Fruit fly (Drosophila melanogaster) whole organism, wandering third instar larva: ENCODE measurements around the gene CG8043.

Source experiments
- CG32264 ChIP-seq: fragments of 200-800 bp; sonication (Bioruptor generic); optimal IDR thresholded peaks from 2 replicates; lab custom pipeline; 2016; ENCODE audit warnings: missing biosample characterization, missing genetic modification characterization
- CG9705 ChIP-seq: fragments of 200-800 bp; sonication (Bioruptor generic); optimal IDR thresholded peaks from 2 replicates; lab custom pipeline; 2018; ENCODE audit warnings: missing biosample characterization, mild to moderate bottlenecking, missing genetic modification characterization
- CrebA ChIP-seq: fragments of 200-800 bp; sonication (Bioruptor generic); optimal IDR thresholded peaks from 2 replicates; lab custom pipeline; 2016; ENCODE audit warnings: missing biosample characterization, mild to moderate bottlenecking, missing genetic modification characterization, borderline replicate concordance
- Dfd ChIP-seq: fragments of >200 bp; optimal IDR thresholded peaks from 2 replicates; lab custom pipeline; 2017; ENCODE audit warnings: missing biosample characterization, missing genetic modification characterization
- GATAd ChIP-seq: sonication (Bioruptor generic); optimal IDR thresholded peaks from 2 replicates; lab custom pipeline; 2016; ENCODE audit warnings: missing biosample characterization, missing genetic modification characterization
- HLH106 ChIP-seq: fragments of 200-800 bp; optimal IDR thresholded peaks from 3 replicates; lab custom pipeline; 2019; ENCODE audit warnings: missing biosample characterization, mild to moderate bottlenecking, missing genetic modification characterization, moderate library complexity
- Hnf4 ChIP-seq: fragments of 200-800 bp; sonication (Bioruptor generic); optimal IDR thresholded peaks from 2 replicates; lab custom pipeline; 2016; ENCODE audit warnings: missing biosample characterization, mild to moderate bottlenecking, missing genetic modification characterization
- Hr78 ChIP-seq: fragments of >200 bp; optimal IDR thresholded peaks from 2 replicates; lab custom pipeline; 2017; ENCODE audit warnings: missing biosample characterization, missing genetic modification characterization
- Hr83 ChIP-seq: fragments of 200-300 bp; sonication (Bioruptor generic); optimal IDR thresholded peaks from 2 replicates; lab custom pipeline; 2016; ENCODE audit warnings: missing biosample characterization, mild to moderate bottlenecking, missing genetic modification characterization, moderate library complexity; ENCODE audit not compliant: poor library complexity, severe bottlenecking
- Jra ChIP-seq: sonication (Bioruptor generic); optimal IDR thresholded peaks from 2 replicates; lab custom pipeline; 2016; ENCODE audit warnings: missing biosample characterization, missing genetic modification characterization
- Myc ChIP-seq: fragments of >200 bp; optimal IDR thresholded peaks from 2 replicates; lab custom pipeline; 2017
- N ChIP-seq: fragments of >200 bp; optimal IDR thresholded peaks from 2 replicates; lab custom pipeline; 2018; ENCODE audit warnings: missing biosample characterization, missing external identifiers, missing genetic modification characterization
- OdsH ChIP-seq: fragments of 200-800 bp; sonication (Bioruptor generic); optimal IDR thresholded peaks from 2 replicates; lab custom pipeline; 2016; ENCODE audit warnings: missing biosample characterization, mild to moderate bottlenecking, missing genetic modification characterization
- Rel ChIP-seq, 2 experiments: fragments of 200-800 bp; sonication (Bioruptor generic) in 1 of 2; optimal IDR thresholded peaks; 2 replicates in 1 of 2; 3 replicates in 1 of 2; lab custom pipeline; 2016 to 2019; ENCODE audit warnings: mild to moderate bottlenecking in 2 of 2, missing biosample characterization in 2 of 2, missing genetic modification characterization in 2 of 2, moderate library complexity in 1 of 2
- Sp1 ChIP-seq: fragments of 200-800 bp; sonication (Bioruptor generic); optimal IDR thresholded peaks from 3 replicates; lab custom pipeline; 2019; ENCODE audit warnings: missing biosample characterization, mild to moderate bottlenecking, missing genetic modification characterization, moderate library complexity
- Vsx2 ChIP-seq: fragments of 200-300, 225-300 bp; sonication (Bioruptor generic); optimal IDR thresholded peaks from 2 replicates; lab custom pipeline; 2018; ENCODE audit warnings: missing biosample characterization, missing genetic modification characterization; ENCODE audit not compliant: partially characterized antibody
- br ChIP-seq: fragments of 200-800 bp; sonication (Bioruptor generic); optimal IDR thresholded peaks from 2 replicates; lab custom pipeline; 2016; ENCODE audit warnings: missing biosample characterization, missing genetic modification characterization
- dl ChIP-seq, 2 experiments: fragments of 175-275, 200-275 bp in 1 of 2; fragments of 200-275 bp in 1 of 2; sonication (Bioruptor generic); optimal IDR thresholded peaks; lab custom pipeline; 2018; ENCODE audit warnings: mild to moderate bottlenecking in 2 of 2, missing biosample characterization in 2 of 2, missing genetic modification characterization in 2 of 2, moderate library complexity in 2 of 2; ENCODE audit not compliant: partially characterized antibody in 2 of 2, insufficient read depth in 1 of 2
- dmrt93B ChIP-seq: fragments of 200-800 bp; sonication (Bioruptor generic); optimal IDR thresholded peaks from 2 replicates; lab custom pipeline; 2018; ENCODE audit warnings: missing biosample characterization, mild to moderate bottlenecking, missing genetic modification characterization
- dsf ChIP-seq: sonication (Bioruptor generic); optimal IDR thresholded peaks from 2 replicates; lab custom pipeline; 2016; ENCODE audit warnings: missing biosample characterization, missing genetic modification characterization, borderline replicate concordance
- ey ChIP-seq: fragments of 200-800 bp; sonication (Bioruptor generic); optimal IDR thresholded peaks from 2 replicates; lab custom pipeline; 2016; ENCODE audit warnings: missing biosample characterization, missing genetic modification characterization
- foxo ChIP-seq, 2 experiments: fragments of 200-800 bp; sonication (Bioruptor generic); optimal IDR thresholded peaks; 2 replicates in 1 of 2; 3 replicates in 1 of 2; lab custom pipeline; 2016 to 2017; ENCODE audit warnings: missing biosample characterization in 2 of 2, missing genetic modification characterization in 2 of 2
- fru ChIP-seq: fragments of 200-800 bp; sonication (Bioruptor generic); optimal IDR thresholded peaks from 3 replicates; lab custom pipeline; 2016; ENCODE audit warnings: missing biosample characterization, mild to moderate bottlenecking, missing genetic modification characterization
- h ChIP-seq: fragments of 200-800 bp; sonication (Bioruptor generic); optimal IDR thresholded peaks from 3 replicates; lab custom pipeline; 2016; ENCODE audit warnings: missing biosample characterization, mild to moderate bottlenecking, missing genetic modification characterization
- jim ChIP-seq: fragments of 175-275, 200-325 bp; sonication (Bioruptor generic); optimal IDR thresholded peaks from 2 replicates; lab custom pipeline; 2016; ENCODE audit warnings: missing biosample characterization, mild to moderate bottlenecking, missing genetic modification characterization
- psq ChIP-seq: fragments of 200-800 bp; sonication (Bioruptor generic); optimal IDR thresholded peaks from 3 replicates; lab custom pipeline; 2017; ENCODE audit warnings: missing biosample characterization, mild to moderate bottlenecking, missing genetic modification characterization, moderate library complexity
- rgr ChIP-seq: fragments of 200-800 bp; sonication (Bioruptor generic); optimal IDR thresholded peaks from 3 replicates; lab custom pipeline; 2016; ENCODE audit warnings: missing biosample characterization, mild to moderate bottlenecking, missing genetic modification characterization
- sage ChIP-seq: fragments of 200-800 bp; sonication (Bioruptor generic); optimal IDR thresholded peaks from 2 replicates; lab custom pipeline; 2016; ENCODE audit warnings: missing biosample characterization, mild to moderate bottlenecking, missing genetic modification characterization
- sv ChIP-seq: fragments of 200-800 bp; sonication (Bioruptor generic); optimal IDR thresholded peaks from 3 replicates; lab custom pipeline; 2016; ENCODE audit warnings: missing biosample characterization, missing genetic modification characterization
- usp ChIP-seq: fragments of >200 bp; optimal IDR thresholded peaks from 2 replicates; lab custom pipeline; 2017; ENCODE audit warnings: missing biosample characterization, missing genetic modification characterization
- woc ChIP-seq: sonication (Bioruptor generic); optimal IDR thresholded peaks from 2 replicates; lab custom pipeline; 2016; ENCODE audit warnings: missing biosample characterization, mild to moderate bottlenecking, missing genetic modification characterization

The CG8043 gene

dm6 chr3R:8676560-8677000, at the start of gene CG8043, which contains the start of the genes Unc50 and CG11755:
CG8043 (plus strand) TSS chr3R:8676915.
Unc50 (minus strand) TSS chr3R:8676613.
CG11755 (plus strand) TSS chr3R:8676915.
- peak; percentile 72 for TF ChIP-seq sv (GFP tag; lab: Kevin White, UChicago)
- peak; percentile 85 for TF ChIP-seq HLH106
- TF ChIP-seq Sp1 (GFP tag; lab: Kevin White, UChicago) = peak; percentile 74
- peak; percentile 82 for TF ChIP-seq rgr (GFP tag; lab: Kevin White, UChicago)
- TF ChIP-seq usp (GFP tag; lab: Kevin White, UChicago) = no peak
- peak; percentile 79 for TF ChIP-seq OdsH (GFP tag; lab: Kevin White, UChicago)
- peak; percentile 79 for TF ChIP-seq dsf (GFP tag; lab: Kevin White, UChicago)
- TF ChIP-seq Rel (GFP tag; optimal IDR thresholded peaks at IDR 0.05; lab: Kevin White, UChicago) = no peak
- peak; percentile 48 for TF ChIP-seq Rel (tag; optimal IDR thresholded peaks at IDR 0.05; lab: Kevin White, UChicago)
- peak; percentile 73 for TF ChIP-seq sage (GFP tag; lab: Kevin White, UChicago)
- TF ChIP-seq foxo (GFP tag; optimal IDR thresholded peaks at IDR 0.05; lab: Kevin White, UChicago) = peak in 1 of 2 experiments; percentile 83
- peak; percentile 76 for TF ChIP-seq br (GFP tag; lab: Kevin White, UChicago)
- peak; percentile 86 for TF ChIP-seq h
- no peak for TF ChIP-seq jim (GFP tag; lab: Kevin White, UChicago)
- TF ChIP-seq Dfd (GFP tag; lab: Kevin White, UChicago) = no peak
- peak; percentile 82 for TF ChIP-seq fru
- peak; percentile 24 for TF ChIP-seq Myc (lab: Kevin White, UChicago)
- peak; percentile 74 for TF ChIP-seq ey (GFP tag; lab: Kevin White, UChicago)
- TF ChIP-seq psq (GFP tag; lab: Kevin White, UChicago) = peak; percentile 70
- TF ChIP-seq CrebA (GFP tag; lab: Kevin White, UChicago) = no peak
- TF ChIP-seq GATAd (GFP tag; lab: Kevin White, UChicago) = no peak
- peak; percentile 49 for TF ChIP-seq CG32264 (GFP tag; lab: Kevin White, UChicago)
- peak; percentile 74 for TF ChIP-seq dmrt93B (GFP tag; lab: Kevin White, UChicago)
- TF ChIP-seq Jra (GFP tag; lab: Kevin White, UChicago) = no peak
- no peak for TF ChIP-seq N (GFP tag; lab: Kevin White, UChicago)
- peak; percentile 47 for TF ChIP-seq Hr83 (GFP tag; lab: Kevin White, UChicago)
- TF ChIP-seq CG9705 (GFP tag; lab: Kevin White, UChicago) = peak; percentile 80
- TF ChIP-seq woc (GFP tag; lab: Kevin White, UChicago) = peak; percentile 95

- no peak for TF ChIP-seq Myc (lab: Kevin White, UChicago)
- TF ChIP-seq OdsH (GFP tag; lab: Kevin White, UChicago) = no peak
- TF ChIP-seq foxo (GFP tag; optimal IDR thresholded peaks at IDR 0.05; lab: Kevin White, UChicago) = no peak
- TF ChIP-seq CrebA (GFP tag; lab: Kevin White, UChicago) = no peak
- no peak for TF ChIP-seq Hnf4 (GFP tag; lab: Kevin White, UChicago)
- TF ChIP-seq dl (GFP tag; optimal IDR thresholded peaks at IDR 0.05; lab: Kevin White, UChicago; ENCODE audit: insufficient read depth in 1 of 2, partially characterized antibody in 2 of 2) = no peak
- TF ChIP-seq Hr83 (GFP tag; lab: Kevin White, UChicago) = no peak
Observed at dm6 chr3R:8635778-8636177, 40.9 kb upstream of the CG8043 start, which contains the start of gene Or85e. Or85e (minus strand) TSS chr3R:8635878.

dm6 chr3R:8638629-8639028, 38.1 kb upstream of the CG8043 start:
- TF ChIP-seq ey (GFP tag; lab: Kevin White, UChicago) (no peak), Hr83 (GFP tag; lab: Kevin White, UChicago) (no peak), Hr78 (GFP tag; lab: Kevin White, UChicago) (no peak), foxo (GFP tag; optimal IDR thresholded peaks at IDR 0.05; lab: Kevin White, UChicago) (no peak), br (GFP tag; lab: Kevin White, UChicago) (no peak), dmrt93B (GFP tag; lab: Kevin White, UChicago) (no peak), Vsx2 (GFP tag; lab: Kevin White, UChicago) (no peak)
- TF ChIP-seq, all 38 proteins: peak for 0
